Worm (Caenorhabditis elegans) whole organism, L2 larva: Measurements from ENCODE around the gene srh-279.

ENCODE experiments used
- R02D3.7 ChIP-seq: fragments of 150-350 bp; optimal IDR thresholded peaks from 2 replicates; lab custom pipeline; 2014; ENCODE audit warnings: missing biosample characterization, missing genetic modification characterization
- ZK546.5 ChIP-seq: sonication (generic microtip); optimal IDR thresholded peaks from 2 replicates; lab custom pipeline; 2017; ENCODE audit warnings: missing biosample characterization, missing genetic modification characterization
- elt-3 ChIP-seq: sonication (generic microtip); optimal IDR thresholded peaks from 2 replicates; lab custom pipeline; 2017; ENCODE audit warnings: missing biosample characterization, missing genetic modification characterization
- fos-1 ChIP-seq: fragments of 150-350 bp; optimal IDR thresholded peaks from 2 replicates; lab custom pipeline; 2014; ENCODE audit warnings: missing biosample characterization, missing genetic modification characterization
- nhr-11 ChIP-seq: fragments of 150-350 bp; optimal IDR thresholded peaks from 2 replicates; lab custom pipeline; 2014; ENCODE audit warnings: missing biosample characterization, missing genetic modification characterization
- nhr-25 ChIP-seq: fragments of 150-350 bp; sonication (generic microtip); optimal IDR thresholded peaks from 3 replicates; lab custom pipeline; 2014; ENCODE audit warnings: missing biosample characterization, missing genetic modification characterization
- unc-62 ChIP-seq: fragments of 150-350 bp; optimal IDR thresholded peaks from 2 replicates; lab custom pipeline; 2014; ENCODE audit warnings: missing biosample characterization, missing genetic modification reagents, missing genetic modification characterization
- zag-1 ChIP-seq: fragments of 150-350 bp; optimal IDR thresholded peaks from 2 replicates; lab custom pipeline; 2014; ENCODE audit warnings: missing biosample characterization, missing genetic modification characterization
- ztf-1 ChIP-seq: fragments of 200-800 bp; sonication (Bioruptor generic); conservative IDR thresholded peaks from 2 replicates; pipeline ENCODE4 v1.3.6; 2022; ENCODE audit warnings: missing genetic modification characterization, missing compliant biosample characterization

ce11 chrV:16155111-16155510 is 37.1 kb upstream of the srh-279 start, which contains the start of gene str-97:
- TF ChIP-seq ZK546.5 (tag; lab: Kevin White, UChicago) (no peak), unc-62 (GFP tag; lab: Kevin White, UChicago) (no peak), nhr-25 (no peak), nhr-11 (tag; lab: Kevin White, UChicago) (no peak), ztf-1 (no peak), elt-3 (tag; lab: Kevin White, UChicago) (no peak), zag-1 (no peak), R02D3.7 (tag; lab: Kevin White, UChicago) (no peak), fos-1 (tag; lab: Kevin White, UChicago) (no peak)
